Fruit fly (Drosophila melanogaster) whole organism, wandering third instar larva: ENCODE data around the gene CG3408.

Source experiments
- Dfd ChIP-seq: fragments of >200 bp; optimal IDR thresholded peaks from 2 replicates; lab custom pipeline; 2017; ENCODE audit warnings: missing biosample characterization, missing genetic modification characterization
- Hnf4 ChIP-seq: fragments of 200-800 bp; sonication (Bioruptor generic); optimal IDR thresholded peaks from 2 replicates; lab custom pipeline; 2016; ENCODE audit warnings: missing biosample characterization, mild to moderate bottlenecking, missing genetic modification characterization
- Hr78 ChIP-seq: fragments of >200 bp; optimal IDR thresholded peaks from 2 replicates; lab custom pipeline; 2017; ENCODE audit warnings: missing biosample characterization, missing genetic modification characterization
- Mio ChIP-seq: sonication (Bioruptor generic); optimal IDR thresholded peaks from 2 replicates; lab custom pipeline; 2016; ENCODE audit warnings: missing biosample characterization, missing genetic modification characterization
- foxo ChIP-seq, 2 experiments: fragments of 200-800 bp; sonication (Bioruptor generic); optimal IDR thresholded peaks; 2 replicates in 1 of 2; 3 replicates in 1 of 2; lab custom pipeline; 2016 to 2017; ENCODE audit warnings: missing biosample characterization in 2 of 2, missing genetic modification characterization in 2 of 2
- fru ChIP-seq: fragments of 200-800 bp; sonication (Bioruptor generic); optimal IDR thresholded peaks from 3 replicates; lab custom pipeline; 2016; ENCODE audit warnings: missing biosample characterization, mild to moderate bottlenecking, missing genetic modification characterization
- lola ChIP-seq: fragments of >200 bp; optimal IDR thresholded peaks from 2 replicates; lab custom pipeline; 2017; ENCODE audit warnings: missing biosample characterization, missing genetic modification characterization
- woc ChIP-seq: sonication (Bioruptor generic); optimal IDR thresholded peaks from 2 replicates; lab custom pipeline; 2016; ENCODE audit warnings: missing biosample characterization, mild to moderate bottlenecking, missing genetic modification characterization

dm6 chr3L:9501298-9501697, 8.1 kb downstream of the CG3408 start:
- TF ChIP-seq foxo (GFP tag; optimal IDR thresholded peaks at IDR 0.05; lab: Kevin White, UChicago) (no peak), lola (GFP tag; lab: Kevin White, UChicago) (no peak), fru (GFP tag; lab: Kevin White, UChicago) (no peak), Hnf4 (GFP tag; lab: Kevin White, UChicago) (no peak), Mio (GFP tag; lab: Kevin White, UChicago) (no peak), Hr78 (GFP tag; lab: Kevin White, UChicago) (no peak), Dfd (GFP tag; lab: Kevin White, UChicago) (no peak), woc (GFP tag; lab: Kevin White, UChicago) (no peak)
